Fruit fly (Drosophila melanogaster): ENCODE results near the gene Dyro.
A peak's percentile ranks its signal among the peaks of the same experiment; 100 is the strongest.

The Dyro gene

DNA sequence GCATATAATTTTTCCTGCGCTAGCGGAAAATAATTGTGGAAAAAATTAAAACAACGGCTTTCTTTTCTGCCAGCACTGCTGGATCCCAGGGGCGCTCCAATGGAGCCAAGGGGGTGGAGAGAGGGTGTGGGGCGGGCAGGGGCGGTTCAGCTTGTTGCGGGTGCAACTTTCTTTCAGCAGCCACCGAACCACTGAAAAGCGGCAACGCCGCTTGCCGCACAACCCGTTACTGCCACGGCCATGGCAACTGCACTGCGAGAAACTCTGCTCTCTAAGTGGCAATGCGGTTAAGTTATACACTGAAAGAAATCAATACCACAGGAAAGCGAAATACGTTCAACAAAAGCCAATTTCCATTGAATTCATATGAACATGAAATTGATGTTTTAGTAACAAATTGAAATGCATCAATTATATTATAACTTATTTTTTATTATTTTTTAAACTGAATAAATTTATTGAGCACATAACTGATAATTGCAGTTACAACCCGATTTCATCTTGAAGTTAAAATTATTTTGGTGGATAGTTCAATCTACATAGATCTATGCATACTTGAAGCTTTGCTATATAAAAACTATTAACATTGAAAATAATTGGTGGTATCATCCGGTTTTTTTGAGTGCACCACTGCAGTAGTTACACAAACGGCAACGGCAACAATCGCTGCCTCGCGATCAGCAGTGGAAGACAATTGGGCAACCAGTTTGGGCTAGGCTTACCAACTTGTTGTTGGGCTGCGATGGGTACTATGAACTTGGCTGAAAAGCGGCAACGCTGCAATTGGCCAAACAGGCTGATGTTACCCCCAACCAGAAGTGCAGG is 39.4 kb downstream of the Dyro start (continued):
- peak in 1 of 2 experiments; percentile 79 for TF ChIP-seq Eip74EF (GFP tag; optimal IDR thresholded peaks at IDR 0.05)
- TF ChIP-seq Hey (tag; optimal IDR thresholded peaks at IDR 0.05): peak; percentile 43
- TF ChIP-seq CG13775 (GFP tag; optimal IDR thresholded peaks at IDR 0.05): peak; percentile 81
- peak; percentile 26 for TF ChIP-seq CG3838 (GFP tag; optimal IDR thresholded peaks at IDR 0.05)
- TF ChIP-seq HmgD (GFP tag; optimal IDR thresholded peaks at IDR 0.05): no peak
- TF ChIP-seq lola (GFP tag; optimal IDR thresholded peaks at IDR 0.05): peak in 1 of 3 experiments; percentile 90
- TF ChIP-seq ERR (GFP tag; optimal IDR thresholded peaks at IDR 0.05): no peak
- no peak for TF ChIP-seq fru (optimal IDR thresholded peaks at IDR 0.05)
- peak; percentile 80 for TF ChIP-seq CG6254 (GFP tag; optimal IDR thresholded peaks at IDR 0.05)
- peak; percentile 70 for TF ChIP-seq CG14014 (GFP tag; IDR thresholded peaks at IDR 0.05)
- TF ChIP-seq CG11085 (GFP tag; IDR thresholded peaks at IDR 0.05): peak; percentile 74
- TF ChIP-seq yki (optimal IDR thresholded peaks at IDR 0.05): no peak
- peak; percentile 92 for TF ChIP-seq Sox100B (GFP tag; optimal IDR thresholded peaks at IDR 0.05)
- peak; percentile 64 for TF ChIP-seq CG10321 (GFP tag; IDR thresholded peaks at IDR 0.05)
- TF ChIP-seq E2f2 (GFP tag; IDR thresholded peaks at IDR 0.05): peak; percentile 55; the same call in 1 of the 2 replicates
- TF ChIP-seq pfk (GFP tag; optimal IDR thresholded peaks at IDR 0.05): no peak
- TF ChIP-seq onecut (GFP tag; IDR thresholded peaks at IDR 0.05): peak; percentile 55
- peak; percentile 33 for TF ChIP-seq Mad (GFP tag; optimal IDR thresholded peaks at IDR 0.05)
- TF ChIP-seq twi (tag; optimal IDR thresholded peaks at IDR 0.05): peak; percentile 65
- no peak for TF ChIP-seq CG9876 (GFP tag; optimal IDR thresholded peaks at IDR 0.05)
- no peak for TF ChIP-seq Hmx (GFP tag; optimal IDR thresholded peaks at IDR 0.05)
- no peak for TF ChIP-seq Ets97D (GFP tag; optimal IDR thresholded peaks at IDR 0.05)
- no peak; the same call in 1 of the 2 replicates for TF ChIP-seq ro (GFP tag; IDR thresholded peaks at IDR 0.05)
- no peak for TF ChIP-seq sim (GFP tag; IDR thresholded peaks at IDR 0.05)
- peak; percentile 84 for TF ChIP-seq Kr (GFP tag; optimal IDR thresholded peaks at IDR 0.05)
- TF ChIP-seq HHEX (GFP tag; optimal IDR thresholded peaks at IDR 0.05): peak; percentile 73
- TF ChIP-seq sd (tag; optimal IDR thresholded peaks at IDR 0.05): peak; percentile 32
- TF ChIP-seq CG2129 (GFP tag; IDR thresholded peaks at IDR 0.05; ENCODE audit: partially characterized antibody): no peak
- peak; percentile 38 for TF ChIP-seq Antp (GFP tag; optimal IDR thresholded peaks at IDR 0.05)
- peak; percentile 65 for TF ChIP-seq Vsx1 (GFP tag; optimal IDR thresholded peaks at IDR 0.05)
- TF ChIP-seq run (tag; optimal IDR thresholded peaks at IDR 0.05): peak; percentile 52
- peak; percentile 39 for TF ChIP-seq slou (GFP tag; optimal IDR thresholded peaks at IDR 0.05)
- TF ChIP-seq CG7928 (GFP tag; optimal IDR thresholded peaks at IDR 0.05): no peak
- no peak for TF ChIP-seq Fer2 (tag; optimal IDR thresholded peaks at IDR 0.05)
- peak; percentile 77; the same call in 2 of the 3 replicates for TF ChIP-seq Opbp (GFP tag; IDR thresholded peaks at IDR 0.05; ENCODE audit: partially characterized antibody)
- TF ChIP-seq ems (GFP tag; optimal IDR thresholded peaks at IDR 0.05): peak; percentile 39
- TF ChIP-seq CG12744 (GFP tag; optimal IDR thresholded peaks at IDR 0.05): peak; percentile 25
- TF ChIP-seq Dbx (GFP tag; IDR thresholded peaks at IDR 0.05): peak; percentile 91
- no peak for TF ChIP-seq ato (GFP tag; IDR thresholded peaks at IDR 0.05; ENCODE audit: partially characterized antibody)
- no peak; the same call in none of the 2 replicates for TF ChIP-seq Nf-YA (GFP tag; IDR thresholded peaks at IDR 0.05)
- TF ChIP-seq salm (tag; optimal IDR thresholded peaks at IDR 0.05): peak; percentile 10
- TF ChIP-seq ken (GFP tag; IDR thresholded peaks at IDR 0.05): peak; percentile 82
- TF ChIP-seq CG18011 (GFP tag; optimal IDR thresholded peaks at IDR 0.05): peak; percentile 50
- peak; percentile 80 for TF ChIP-seq Hr3 (GFP tag; optimal IDR thresholded peaks at IDR 0.05)
- peak; percentile 17 for TF ChIP-seq CG12299 (tag; optimal IDR thresholded peaks at IDR 0.05)
- peak; percentile 64 for TF ChIP-seq Hand (GFP tag; optimal IDR thresholded peaks at IDR 0.05)
- peak; percentile 27; the same call in 1 of the 2 replicates for TF ChIP-seq al (GFP tag; IDR thresholded peaks at IDR 0.05)
- no peak for TF ChIP-seq MESR4 (GFP tag; optimal IDR thresholded peaks at IDR 0.05)
- no peak for TF ChIP-seq NC2β (GFP tag; optimal IDR thresholded peaks at IDR 0.05)

All from whole organism, embryonic.